Worm (Caenorhabditis elegans) whole organism, early embryonic: ENCODE results near the gene C55A6.4.

ENCODE experiments used
- B0310.2 ChIP-seq: sonication (generic microtip); optimal IDR thresholded peaks from 2 replicates; lab custom pipeline; 2016; ENCODE audit warnings: mild to moderate bottlenecking, missing genetic modification characterization, missing compliant biosample characterization
- F13C5.2 ChIP-seq: sonication (generic microtip); optimal IDR thresholded peaks from 2 replicates; lab custom pipeline; 2017; ENCODE audit warnings: mild to moderate bottlenecking, missing genetic modification characterization, inconsistent platforms, missing compliant biosample characterization
- aly-1 ChIP-seq: sonication (generic microtip); optimal IDR thresholded peaks from 2 replicates; lab custom pipeline; 2016; ENCODE audit warnings: missing genetic modification characterization, missing compliant biosample characterization
- ama-1 ChIP-seq: fragments of 150-350 bp; optimal IDR thresholded peaks from 2 replicates; lab custom pipeline; 2014
- ceh-13 ChIP-seq: fragments of 200-800 bp; sonication (Bioruptor generic); optimal IDR thresholded peaks from 2 replicates; lab custom pipeline; 2018; ENCODE audit warnings: mild to moderate bottlenecking, missing genetic modification characterization, missing compliant biosample characterization
- ceh-36 ChIP-seq: sonication (generic microtip); optimal IDR thresholded peaks from 2 replicates; lab custom pipeline; 2016; ENCODE audit warnings: missing genetic modification characterization, inconsistent platforms, missing compliant biosample characterization
- ets-7 ChIP-seq: sonication (generic microtip); optimal IDR thresholded peaks from 2 replicates; lab custom pipeline; 2016; ENCODE audit warnings: missing genotype, missing genetic modification characterization, missing compliant biosample characterization
- flt-1 ChIP-seq: fragments of 200-800 bp; sonication (Bioruptor generic); IDR thresholded peaks from 2 replicates; pipeline ENCODE4 v1.3.6; 2022; ENCODE audit warnings: missing genetic modification characterization, missing compliant biosample characterization
- hmbx-1 ChIP-seq: sonication (generic microtip); optimal IDR thresholded peaks from 2 replicates; lab custom pipeline; 2016; ENCODE audit warnings: mild to moderate bottlenecking, missing genetic modification characterization, missing compliant biosample characterization
- hmg-4 ChIP-seq: fragments of 200-800 bp; sonication (Bioruptor generic); optimal IDR thresholded peaks from 2 replicates; lab custom pipeline; 2018; ENCODE audit warnings: mild to moderate bottlenecking, missing genetic modification characterization, missing compliant biosample characterization
- hnd-1 ChIP-seq: sonication (generic microtip); optimal IDR thresholded peaks from 2 replicates; lab custom pipeline; 2016; ENCODE audit warnings: missing genetic modification characterization, missing compliant biosample characterization
- pes-1 ChIP-seq: fragments of 200-800 bp; sonication (Bioruptor generic); IDR thresholded peaks from 2 replicates; pipeline ENCODE4 v1.3.6; 2022; ENCODE audit warnings: missing genetic modification reagents, missing genetic modification characterization, missing compliant biosample characterization
- scrt-1 ChIP-seq: fragments of 200-800 bp; sonication (Bioruptor generic); IDR thresholded peaks from 2 replicates; pipeline ENCODE4 v1.3.6; 2022; ENCODE audit warnings: missing genetic modification characterization, missing compliant biosample characterization
- sea-1 ChIP-seq: fragments of 200-800 bp; sonication (Bioruptor generic); conservative IDR thresholded peaks from 2 replicates; pipeline ENCODE4 v1.3.6; 2022; ENCODE audit warnings: missing genetic modification characterization, missing compliant biosample characterization
- tbx-11 ChIP-seq: fragments of 200-800 bp; sonication (Bioruptor generic); IDR thresholded peaks from 2 replicates; pipeline ENCODE4 v1.3.6; 2022; ENCODE audit warnings: missing genetic modification characterization, missing compliant biosample characterization
- tbx-37 ChIP-seq: fragments of 200-800 bp; sonication (Bioruptor generic); conservative IDR thresholded peaks from 2 replicates; pipeline ENCODE4 v1.3.6; 2022; ENCODE audit warnings: missing genetic modification reagents, missing genetic modification characterization, missing compliant biosample characterization
- tra-4 ChIP-seq: sonication (generic microtip); optimal IDR thresholded peaks from 2 replicates; lab custom pipeline; 2017; ENCODE audit warnings: missing genetic modification characterization, missing compliant biosample characterization

C55A6.4 gene

ce11 chrV:11470210-11470713 lies 47.4 kb downstream of the C55A6.4 start, which contains the start of gene aat-6:
TSS of gene aat-6 (minus strand) at chrV:11470663.
- TF ChIP-seq ceh-13 (GFP tag; lab: Kevin White, UChicago): no peak
- TF ChIP-seq B0310.2 (tag; lab: Kevin White, UChicago): no peak
- TF ChIP-seq scrt-1: no peak
- TF ChIP-seq tra-4 (tag; lab: Kevin White, UChicago): no peak
- TF ChIP-seq hmbx-1: no peak
- no peak for TF ChIP-seq ceh-36 (tag; lab: Kevin White, UChicago)
- no peak for TF ChIP-seq hmg-4
- TF ChIP-seq F13C5.2 (tag; lab: Kevin White, UChicago): no peak
- TF ChIP-seq tbx-37 (GFP tag; lab: Robert Waterston, UW): no peak
- no peak for TF ChIP-seq ama-1 (lab: Kevin White, UChicago)
- TF ChIP-seq ets-7 (tag; lab: Kevin White, UChicago): no peak
- no peak for TF ChIP-seq hnd-1 (tag; lab: Kevin White, UChicago)
- no peak for TF ChIP-seq pes-1 (GFP tag; lab: Robert Waterston, UW)
- no peak for TF ChIP-seq flt-1 (GFP tag; lab: Robert Waterston, UW)
- TF ChIP-seq aly-1 (tag; lab: Kevin White, UChicago): no peak
- no peak for TF ChIP-seq tbx-11 (GFP tag; lab: Robert Waterston, UW)
- TF ChIP-seq sea-1 (GFP tag; lab: Robert Waterston, UW): no peak
